Fruit fly (Drosophila melanogaster) whole organism, adult: ENCODE data around the gene Hydr2.

Experiments
- CG11617 ChIP-seq: fragments of 200-800 bp; sonication (Bioruptor generic); optimal IDR thresholded peaks from 2 replicates; lab custom pipeline; 2017; ENCODE audit warnings: mild to moderate bottlenecking, missing biosample characterization, missing genetic modification reagents, missing genetic modification characterization
- CG12768 ChIP-seq: fragments of 200-800 bp; sonication (Bioruptor generic); optimal IDR thresholded peaks from 2 replicates; lab custom pipeline; 2017; ENCODE audit warnings: missing biosample characterization, missing genetic modification characterization, mild to moderate bottlenecking, moderate library complexity, missing genetic modification reagents
- CG14711 ChIP-seq: fragments of 200-800 bp; sonication (Bioruptor generic); optimal IDR thresholded peaks from 2 replicates; lab custom pipeline; 2018; ENCODE audit warnings: missing biosample characterization, mild to moderate bottlenecking, missing genetic modification characterization, moderate library complexity
- CG1620 ChIP-seq: fragments of 200-800 bp; sonication (Bioruptor generic); optimal IDR thresholded peaks from 2 replicates; lab custom pipeline; 2016; ENCODE audit warnings: missing biosample characterization, missing genetic modification characterization
- CG33017 ChIP-seq: fragments of 200-800 bp; sonication (Bioruptor generic); optimal IDR thresholded peaks from 2 replicates; lab custom pipeline; 2018; ENCODE audit warnings: missing biosample characterization, mild to moderate bottlenecking, missing genetic modification characterization, moderate library complexity
- CG5204 ChIP-seq: fragments of 200-800 bp; sonication (Bioruptor generic); optimal IDR thresholded peaks from 2 replicates; lab custom pipeline; 2016; ENCODE audit warnings: missing biosample characterization, missing genetic modification characterization
- CG7045 ChIP-seq: fragments of 200-800 bp; sonication (Bioruptor generic); optimal IDR thresholded peaks from 2 replicates; lab custom pipeline; 2017; ENCODE audit warnings: missing biosample characterization, mild to moderate bottlenecking, missing genetic modification characterization
- CG7101 ChIP-seq: fragments of 200-800 bp; sonication (Bioruptor generic); optimal IDR thresholded peaks from 2 replicates; lab custom pipeline; 2018; ENCODE audit warnings: missing biosample characterization, mild to moderate bottlenecking, missing genetic modification characterization, moderate library complexity
- Clk ChIP-seq: fragments of 200-800 bp; sonication (Bioruptor generic); optimal IDR thresholded peaks from 2 replicates; lab custom pipeline; 2017; ENCODE audit warnings: missing biosample characterization, missing genetic modification characterization
- Crg-1 ChIP-seq: fragments of 200-800 bp; sonication (Bioruptor generic); optimal IDR thresholded peaks from 2 replicates; lab custom pipeline; 2016; ENCODE audit warnings: missing biosample characterization, missing genetic modification characterization
- Hr96 ChIP-seq: fragments of 200-800 bp; sonication (Bioruptor generic); optimal IDR thresholded peaks from 2 replicates; lab custom pipeline; 2016; ENCODE audit warnings: missing biosample characterization, missing genetic modification characterization
- Mnt ChIP-seq: fragments of 200-800 bp; sonication (Bioruptor generic); optimal IDR thresholded peaks from 2 replicates; lab custom pipeline; 2016; ENCODE audit warnings: missing biosample characterization, mild to moderate bottlenecking, missing genetic modification characterization
- bab1 ChIP-seq: fragments of 200-800 bp; sonication (Bioruptor generic); optimal IDR thresholded peaks from 3 replicates; lab custom pipeline; 2019; ENCODE audit warnings: missing biosample characterization, mild to moderate bottlenecking, missing genetic modification characterization, moderate library complexity
- cic ChIP-seq: fragments of 200-800 bp; sonication (Bioruptor generic); optimal IDR thresholded peaks from 2 replicates; lab custom pipeline; 2017; ENCODE audit warnings: missing biosample characterization, mild to moderate bottlenecking, missing genetic modification characterization, moderate library complexity
- cnc ChIP-seq, 2 experiments: fragments of >200 bp; optimal IDR thresholded peaks; 2 replicates each; lab custom pipeline; 2017
- kay ChIP-seq: fragments of 200-800 bp; sonication (Bioruptor generic); peaks from one replicate; lab custom pipeline; 2016; ENCODE audit warnings: missing biosample characterization, missing genetic modification characterization, borderline replicate concordance
- ovo ChIP-seq: fragments of 200-800 bp; sonication (Bioruptor generic); optimal IDR thresholded peaks from 2 replicates; lab custom pipeline; 2016; ENCODE audit warnings: missing biosample characterization, missing genetic modification characterization
- pad ChIP-seq: fragments of 200-800 bp; sonication (Bioruptor generic); optimal IDR thresholded peaks from 3 replicates; lab custom pipeline; 2017; ENCODE audit warnings: missing biosample characterization, missing genetic modification characterization, mild to moderate bottlenecking, moderate library complexity, missing genetic modification reagents
- tj ChIP-seq: fragments of 200-800 bp; sonication (Bioruptor generic); optimal IDR thresholded peaks from 3 replicates; lab custom pipeline; 2017; ENCODE audit warnings: missing biosample characterization, mild to moderate bottlenecking, missing genetic modification characterization, moderate library complexity
- toe ChIP-seq: fragments of 200-800 bp; sonication (Bioruptor generic); optimal IDR thresholded peaks from 2 replicates; lab custom pipeline; 2016; ENCODE audit warnings: missing biosample characterization, missing genetic modification characterization

Gene Hydr2

DNA sequence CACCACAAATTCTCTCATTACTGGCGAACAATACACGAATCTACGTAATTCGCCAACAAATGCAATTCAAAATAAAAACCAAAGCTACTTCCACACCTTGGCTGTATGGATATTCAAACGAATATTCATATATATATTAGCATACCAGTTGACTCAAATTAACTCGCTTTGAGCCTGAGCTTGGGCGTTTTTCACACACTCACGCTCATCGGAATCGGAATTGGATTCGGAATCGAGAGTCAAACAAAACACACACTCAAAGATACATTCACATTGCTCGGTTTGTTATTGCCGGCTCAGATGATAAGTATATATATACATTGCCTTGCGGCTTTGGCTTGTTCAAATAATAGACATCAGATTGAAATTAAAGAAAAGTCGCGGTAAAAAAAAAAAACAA is 41.2 kb upstream of the Hydr2 start:
- TF ChIP-seq Hr96 (GFP tag; lab: Kevin White, UChicago) = no peak
- TF ChIP-seq pad (GFP tag; lab: Kevin White, UChicago) = no peak

DNA sequence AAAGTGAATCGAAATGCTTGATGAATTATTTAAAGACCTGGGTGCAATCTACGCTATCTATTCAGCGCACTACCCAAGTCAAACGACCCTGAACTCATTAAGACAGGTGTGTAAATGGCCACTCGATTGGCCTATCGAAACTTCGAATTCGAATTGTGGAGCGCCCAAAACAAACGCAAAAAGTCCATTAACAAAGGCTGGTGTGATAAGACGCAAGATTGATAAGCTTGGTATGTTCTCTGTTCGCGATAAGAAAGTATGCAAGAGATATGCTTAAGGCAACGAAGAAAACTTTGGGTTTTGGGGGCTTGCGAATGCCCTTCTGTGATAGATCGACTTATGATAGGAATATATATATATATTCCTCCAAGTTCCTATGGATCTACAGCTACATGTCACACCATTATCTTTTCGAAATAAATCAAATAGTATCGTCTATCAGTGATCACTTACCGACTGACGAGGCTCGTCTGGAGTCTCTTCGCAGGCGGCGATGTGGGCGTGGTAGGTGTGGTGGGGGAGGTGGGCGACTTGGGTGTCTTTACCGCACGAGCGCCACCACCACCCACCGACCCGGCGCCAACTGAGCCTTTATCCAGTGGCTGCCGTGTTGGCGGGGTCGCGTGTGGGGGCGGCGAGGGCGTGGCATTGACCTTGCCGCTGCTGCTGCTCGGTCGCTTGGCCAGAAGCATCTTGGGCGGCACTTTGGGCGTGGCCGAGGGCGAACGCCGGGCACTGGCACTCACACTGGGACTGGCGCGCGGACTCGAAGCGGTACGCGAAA is 39.7 kb upstream of the Hydr2 start:
- TF ChIP-seq CG12768 (no peak), CG7101 (no peak), CG1620 (no peak), Mnt (GFP tag; lab: Kevin White, UChicago) (no peak), CG5204 (GFP tag; lab: Kevin White, UChicago) (no peak), ovo (GFP tag; lab: Kevin White, UChicago) (no peak), Hr96 (GFP tag; lab: Kevin White, UChicago) (no peak), CG14711 (no peak), bab1 (GFP tag; lab: Kevin White, UChicago) (no peak)

DNA sequence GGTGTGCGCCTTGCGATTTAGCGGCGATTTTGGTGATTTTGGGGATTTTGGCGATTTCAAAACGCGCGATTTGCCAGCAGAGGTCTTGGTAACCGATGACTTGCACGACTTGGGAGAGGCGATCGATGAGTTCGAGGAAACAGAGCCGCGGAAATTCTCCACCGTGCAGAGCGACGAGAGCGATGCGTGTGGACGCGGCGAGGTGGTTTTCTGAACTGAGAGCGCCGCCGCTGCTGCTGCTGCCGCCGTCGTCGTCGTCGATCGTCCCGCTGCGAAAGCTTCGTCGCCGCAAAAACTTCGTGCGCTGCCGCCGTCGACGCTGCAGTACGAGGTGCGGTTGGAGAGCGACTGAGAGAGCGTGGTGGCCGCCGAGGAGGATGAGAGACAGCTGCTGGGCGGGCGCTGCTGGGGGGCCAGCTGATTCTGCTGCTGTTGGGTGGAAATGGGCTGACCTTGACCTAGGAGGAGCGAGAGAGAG is 38.9 kb upstream of the Hydr2 start:
- TF ChIP-seq cnc (optimal IDR thresholded peaks at IDR 0.05; lab: Kevin White, UChicago) = peak in 1 of 2 experiments; percentile 18
- no peak for TF ChIP-seq Clk (GFP tag; lab: Kevin White, UChicago)
- TF ChIP-seq tj (GFP tag; lab: Kevin White, UChicago) = peak; percentile 21
- no peak for TF ChIP-seq CG7101
- no peak for TF ChIP-seq bab1 (GFP tag; lab: Kevin White, UChicago)
- no peak for TF ChIP-seq CG11617 (GFP tag; lab: Kevin White, UChicago)
- no peak for TF ChIP-seq Mnt (GFP tag; lab: Kevin White, UChicago)
- no peak for TF ChIP-seq CG33017 (tag; lab: Kevin White, UChicago)

DNA sequence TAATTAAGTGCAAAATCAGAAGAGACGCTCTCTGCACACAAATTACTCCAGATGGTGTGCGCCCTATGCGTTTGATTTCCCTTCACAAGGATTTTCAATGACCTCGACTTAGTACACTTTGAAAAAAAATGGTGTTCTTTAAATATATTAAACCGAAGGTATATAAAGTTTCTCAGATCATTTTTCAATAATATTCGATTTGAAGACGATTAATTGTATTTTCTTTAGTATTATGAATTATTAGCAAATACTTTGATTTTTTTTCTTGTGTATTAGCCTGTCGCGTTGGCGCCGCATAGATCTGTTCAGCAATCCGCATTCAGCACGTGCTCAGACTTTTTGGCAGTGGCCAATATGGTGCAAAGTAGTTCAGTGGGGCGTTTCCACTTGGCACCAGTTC is 35.6 kb upstream of the Hydr2 start:
- no peak for TF ChIP-seq ovo (GFP tag; lab: Kevin White, UChicago)
- TF ChIP-seq CG14711 = no peak
- no peak for TF ChIP-seq CG5204 (GFP tag; lab: Kevin White, UChicago)
- no peak for TF ChIP-seq cnc (optimal IDR thresholded peaks at IDR 0.05; lab: Kevin White, UChicago)

DNA sequence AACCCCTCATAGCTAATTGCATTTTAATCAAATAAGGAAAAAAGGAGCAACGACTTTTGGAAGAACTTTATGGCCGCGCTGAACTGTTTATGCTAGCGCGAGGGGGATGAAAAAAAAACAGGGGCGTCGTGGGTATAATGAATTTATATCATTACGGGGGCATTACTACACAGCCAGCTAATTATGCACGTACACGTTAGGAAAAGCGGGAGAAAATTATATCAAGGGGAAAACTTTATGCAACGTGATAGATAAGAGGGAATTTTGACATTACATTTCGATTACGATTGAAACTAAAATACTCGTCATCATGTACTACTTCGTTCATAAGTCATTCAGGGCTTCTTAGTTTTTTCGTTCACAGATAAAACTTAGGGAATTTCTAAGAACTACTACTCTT is 35.1 kb upstream of the Hydr2 start, which contains the start of gene CG15403:
TSS of gene CG15403 (plus strand) at position 301 of the 400 bp plus-strand sequence.
- TF ChIP-seq Clk (GFP tag; lab: Kevin White, UChicago) (no peak), tj (GFP tag; lab: Kevin White, UChicago) (no peak), CG14711 (no peak), Crg-1 (GFP tag; lab: Kevin White, UChicago) (no peak), CG5204 (GFP tag; lab: Kevin White, UChicago) (no peak), CG33017 (tag; lab: Kevin White, UChicago) (no peak), Mnt (GFP tag; lab: Kevin White, UChicago) (no peak), pad (GFP tag; lab: Kevin White, UChicago) (no peak), CG7101 (no peak), CG7045 (GFP tag; lab: Kevin White, UChicago) (no peak), bab1 (GFP tag; lab: Kevin White, UChicago) (no peak), kay (no peak), ovo (GFP tag; lab: Kevin White, UChicago) (no peak), cic (GFP tag; lab: Kevin White, UChicago) (no peak), CG1620 (no peak)

DNA sequence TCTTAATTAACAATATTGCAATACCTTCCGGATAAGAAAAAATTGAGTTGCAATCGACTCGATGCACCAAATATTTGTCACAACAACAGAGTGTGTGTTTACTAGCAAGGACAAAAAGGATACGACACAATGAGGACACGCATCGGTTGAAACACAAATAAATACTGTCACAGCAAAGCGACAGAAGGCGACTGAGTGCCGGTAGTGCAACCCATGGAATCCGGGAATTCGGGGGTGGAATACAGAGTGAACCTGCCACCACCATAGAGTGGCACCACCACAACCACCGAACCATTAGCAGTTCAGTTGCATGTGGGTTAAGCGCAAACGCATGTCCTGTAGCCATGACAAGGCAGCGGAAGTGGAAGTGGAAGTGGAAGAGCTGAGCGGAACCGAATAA is 33.0 kb upstream of the Hydr2 start:
- no peak for TF ChIP-seq CG7101
- TF ChIP-seq Hr96 (GFP tag; lab: Kevin White, UChicago) = no peak
- TF ChIP-seq CG33017 (tag; lab: Kevin White, UChicago) = no peak
- TF ChIP-seq CG5204 (GFP tag; lab: Kevin White, UChicago) = no peak
- no peak for TF ChIP-seq tj (GFP tag; lab: Kevin White, UChicago)
- no peak for TF ChIP-seq toe
- TF ChIP-seq kay = no peak
- no peak for TF ChIP-seq ovo (GFP tag; lab: Kevin White, UChicago)
- no peak for TF ChIP-seq cic (GFP tag; lab: Kevin White, UChicago)
- no peak for TF ChIP-seq CG14711
- TF ChIP-seq CG11617 (GFP tag; lab: Kevin White, UChicago) = no peak
- no peak for TF ChIP-seq CG1620
- no peak for TF ChIP-seq pad (GFP tag; lab: Kevin White, UChicago)

DNA sequence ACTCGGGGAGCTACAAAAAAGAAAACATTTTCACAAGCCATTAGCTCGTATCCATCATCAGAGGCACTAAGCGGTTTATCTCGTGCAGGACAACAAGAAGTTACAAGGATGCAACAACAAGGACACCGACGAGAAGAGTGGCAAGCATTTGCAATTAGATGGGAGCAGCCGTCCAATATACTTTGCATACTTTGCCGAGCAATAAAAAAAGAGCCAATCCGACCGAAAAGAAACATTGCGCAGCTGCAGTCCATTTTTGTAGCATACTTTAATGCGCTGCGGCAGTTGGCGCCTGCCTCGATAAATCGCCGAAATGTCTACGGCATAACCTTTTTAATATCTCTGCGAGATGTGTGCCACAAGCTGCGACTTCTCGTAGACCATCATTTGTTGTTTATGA is 31.8 kb upstream of the Hydr2 start:
- TF ChIP-seq Clk (GFP tag; lab: Kevin White, UChicago) (no peak), CG1620 (no peak), kay (no peak), bab1 (GFP tag; lab: Kevin White, UChicago) (no peak), ovo (GFP tag; lab: Kevin White, UChicago) (no peak), CG33017 (tag; lab: Kevin White, UChicago) (no peak), CG12768 (no peak), Hr96 (GFP tag; lab: Kevin White, UChicago) (no peak), Crg-1 (GFP tag; lab: Kevin White, UChicago) (no peak), cic (GFP tag; lab: Kevin White, UChicago) (no peak), pad (GFP tag; lab: Kevin White, UChicago) (no peak), CG11617 (GFP tag; lab: Kevin White, UChicago) (no peak), CG5204 (GFP tag; lab: Kevin White, UChicago) (no peak)
